Fruit fly (Drosophila melanogaster) whole organism, adult: ENCODE measurements around the gene CG9782.
A peak's percentile ranks its signal among the peaks of the same experiment; 100 is the strongest.

ENCODE experiments used
- CG11617 ChIP-seq: fragments of 200-800 bp; sonication (Bioruptor generic); optimal IDR thresholded peaks from 2 replicates; lab custom pipeline; 2017; ENCODE audit warnings: mild to moderate bottlenecking, missing biosample characterization, missing genetic modification reagents, missing genetic modification characterization
- CG12768 ChIP-seq: fragments of 200-800 bp; sonication (Bioruptor generic); optimal IDR thresholded peaks from 2 replicates; lab custom pipeline; 2017; ENCODE audit warnings: missing biosample characterization, missing genetic modification characterization, mild to moderate bottlenecking, moderate library complexity, missing genetic modification reagents
- CG14711 ChIP-seq: fragments of 200-800 bp; sonication (Bioruptor generic); optimal IDR thresholded peaks from 2 replicates; lab custom pipeline; 2018; ENCODE audit warnings: missing biosample characterization, mild to moderate bottlenecking, missing genetic modification characterization, moderate library complexity
- CG1620 ChIP-seq: fragments of 200-800 bp; sonication (Bioruptor generic); optimal IDR thresholded peaks from 2 replicates; lab custom pipeline; 2016; ENCODE audit warnings: missing biosample characterization, missing genetic modification characterization
- CG33017 ChIP-seq: fragments of 200-800 bp; sonication (Bioruptor generic); optimal IDR thresholded peaks from 2 replicates; lab custom pipeline; 2018; ENCODE audit warnings: missing biosample characterization, mild to moderate bottlenecking, missing genetic modification characterization, moderate library complexity
- CG5204 ChIP-seq: fragments of 200-800 bp; sonication (Bioruptor generic); optimal IDR thresholded peaks from 2 replicates; lab custom pipeline; 2016; ENCODE audit warnings: missing biosample characterization, missing genetic modification characterization
- CG7045 ChIP-seq: fragments of 200-800 bp; sonication (Bioruptor generic); optimal IDR thresholded peaks from 2 replicates; lab custom pipeline; 2017; ENCODE audit warnings: missing biosample characterization, mild to moderate bottlenecking, missing genetic modification characterization
- CG7101 ChIP-seq: fragments of 200-800 bp; sonication (Bioruptor generic); optimal IDR thresholded peaks from 2 replicates; lab custom pipeline; 2018; ENCODE audit warnings: missing biosample characterization, mild to moderate bottlenecking, missing genetic modification characterization, moderate library complexity
- Clk ChIP-seq: fragments of 200-800 bp; sonication (Bioruptor generic); optimal IDR thresholded peaks from 2 replicates; lab custom pipeline; 2017; ENCODE audit warnings: missing biosample characterization, missing genetic modification characterization
- Crg-1 ChIP-seq: fragments of 200-800 bp; sonication (Bioruptor generic); optimal IDR thresholded peaks from 2 replicates; lab custom pipeline; 2016; ENCODE audit warnings: missing biosample characterization, missing genetic modification characterization
- Hr96 ChIP-seq: fragments of 200-800 bp; sonication (Bioruptor generic); optimal IDR thresholded peaks from 2 replicates; lab custom pipeline; 2016; ENCODE audit warnings: missing biosample characterization, missing genetic modification characterization
- Mnt ChIP-seq: fragments of 200-800 bp; sonication (Bioruptor generic); optimal IDR thresholded peaks from 2 replicates; lab custom pipeline; 2016; ENCODE audit warnings: missing biosample characterization, mild to moderate bottlenecking, missing genetic modification characterization
- bab1 ChIP-seq: fragments of 200-800 bp; sonication (Bioruptor generic); optimal IDR thresholded peaks from 3 replicates; lab custom pipeline; 2019; ENCODE audit warnings: missing biosample characterization, mild to moderate bottlenecking, missing genetic modification characterization, moderate library complexity
- cic ChIP-seq: fragments of 200-800 bp; sonication (Bioruptor generic); optimal IDR thresholded peaks from 2 replicates; lab custom pipeline; 2017; ENCODE audit warnings: missing biosample characterization, mild to moderate bottlenecking, missing genetic modification characterization, moderate library complexity
- cnc ChIP-seq, 2 experiments: fragments of >200 bp; optimal IDR thresholded peaks; 2 replicates each; lab custom pipeline; 2017
- kay ChIP-seq: fragments of 200-800 bp; sonication (Bioruptor generic); peaks from one replicate; lab custom pipeline; 2016; ENCODE audit warnings: missing biosample characterization, missing genetic modification characterization, borderline replicate concordance
- ovo ChIP-seq: fragments of 200-800 bp; sonication (Bioruptor generic); optimal IDR thresholded peaks from 2 replicates; lab custom pipeline; 2016; ENCODE audit warnings: missing biosample characterization, missing genetic modification characterization
- pad ChIP-seq: fragments of 200-800 bp; sonication (Bioruptor generic); optimal IDR thresholded peaks from 3 replicates; lab custom pipeline; 2017; ENCODE audit warnings: missing biosample characterization, missing genetic modification characterization, mild to moderate bottlenecking, moderate library complexity, missing genetic modification reagents
- tj ChIP-seq: fragments of 200-800 bp; sonication (Bioruptor generic); optimal IDR thresholded peaks from 3 replicates; lab custom pipeline; 2017; ENCODE audit warnings: missing biosample characterization, mild to moderate bottlenecking, missing genetic modification characterization, moderate library complexity
- toe ChIP-seq: fragments of 200-800 bp; sonication (Bioruptor generic); optimal IDR thresholded peaks from 2 replicates; lab custom pipeline; 2016; ENCODE audit warnings: missing biosample characterization, missing genetic modification characterization

CG9782 gene

dm6 chrX:16647737-16648434, 26.5 kb upstream of the CG9782 start:
- TF ChIP-seq Mnt (GFP tag; lab: Kevin White, UChicago) = no peak
- TF ChIP-seq tj (GFP tag; lab: Kevin White, UChicago) = peak; percentile 85
- no peak for TF ChIP-seq kay (GFP tag; lab: Kevin White, UChicago)

dm6 chrX:16647092-16647632, 25.8 kb upstream of the CG9782 start:
- TF ChIP-seq ovo (no peak), Hr96 (GFP tag; lab: Kevin White, UChicago) (no peak), CG7045 (GFP tag; lab: Kevin White, UChicago) (no peak), toe (GFP tag; lab: Kevin White, UChicago) (no peak), Mnt (GFP tag; lab: Kevin White, UChicago) (no peak), CG5204 (GFP tag; lab: Kevin White, UChicago) (no peak), Clk (GFP tag; lab: Kevin White, UChicago) (no peak), CG33017 (tag; lab: Kevin White, UChicago) (no peak), cic (GFP tag; lab: Kevin White, UChicago) (no peak), cnc (optimal IDR thresholded peaks at IDR 0.05; lab: Kevin White, UChicago) (no peak)

- no peak for TF ChIP-seq Clk (GFP tag; lab: Kevin White, UChicago)
- no peak for TF ChIP-seq kay (GFP tag; lab: Kevin White, UChicago)
- no peak for TF ChIP-seq toe (GFP tag; lab: Kevin White, UChicago)
- no peak for TF ChIP-seq Crg-1 (GFP tag; lab: Kevin White, UChicago)
Measured at dm6 chrX:16645472-16645871, 24.1 kb upstream of the CG9782 start.

- TF ChIP-seq CG7101 (tag; lab: Kevin White, UChicago) (no peak), cnc (optimal IDR thresholded peaks at IDR 0.05; lab: Kevin White, UChicago) (no peak), Clk (GFP tag; lab: Kevin White, UChicago) (no peak), CG33017 (tag; lab: Kevin White, UChicago) (no peak), CG1620 (GFP tag; lab: Kevin White, UChicago) (no peak)
Measured at dm6 chrX:16644535-16645131, 23.2 kb upstream of the CG9782 start.

- TF ChIP-seq bab1 = no peak
- TF ChIP-seq CG5204 (GFP tag; lab: Kevin White, UChicago) = no peak
- no peak for TF ChIP-seq cnc (optimal IDR thresholded peaks at IDR 0.05; lab: Kevin White, UChicago)
- no peak for TF ChIP-seq Hr96 (GFP tag; lab: Kevin White, UChicago)
- no peak for TF ChIP-seq ovo
- no peak for TF ChIP-seq CG12768
- no peak for TF ChIP-seq Crg-1 (GFP tag; lab: Kevin White, UChicago)
- no peak for TF ChIP-seq toe (GFP tag; lab: Kevin White, UChicago)
- TF ChIP-seq CG7045 (GFP tag; lab: Kevin White, UChicago) = no peak
- TF ChIP-seq CG14711 = no peak
- no peak for TF ChIP-seq CG1620 (GFP tag; lab: Kevin White, UChicago)
- no peak for TF ChIP-seq CG7101 (tag; lab: Kevin White, UChicago)
- no peak for TF ChIP-seq tj (GFP tag; lab: Kevin White, UChicago)
- TF ChIP-seq cic (GFP tag; lab: Kevin White, UChicago) = no peak
- no peak for TF ChIP-seq Clk (GFP tag; lab: Kevin White, UChicago)
- no peak for TF ChIP-seq kay (GFP tag; lab: Kevin White, UChicago)
- no peak for TF ChIP-seq pad (GFP tag; lab: Kevin White, UChicago)
- no peak for TF ChIP-seq CG11617
- TF ChIP-seq Mnt (GFP tag; lab: Kevin White, UChicago) = no peak
Measured at dm6 chrX:16643363-16643946, 22.1 kb upstream of the CG9782 start.

dm6 chrX:16641101-16641420, 19.7 kb upstream of the CG9782 start:
- TF ChIP-seq tj (GFP tag; lab: Kevin White, UChicago) = peak; percentile 90
- no peak for TF ChIP-seq CG5204 (GFP tag; lab: Kevin White, UChicago)
- TF ChIP-seq Clk (GFP tag; lab: Kevin White, UChicago) = no peak
